Worm (Caenorhabditis elegans) whole organism, young adult: ENCODE measurements around the gene R02E4.1.

Experiments used
- F39B2.1 ChIP-seq: fragments of 200-800 bp; sonication (Bioruptor generic); IDR thresholded peaks from 2 replicates; pipeline ENCODE4 v1.3.6; 2022; ENCODE audit warnings: missing genetic modification reagents, missing genetic modification characterization, missing compliant biosample characterization
- F57C9.4 ChIP-seq: sonication (generic microtip); optimal IDR thresholded peaks from 2 replicates; lab custom pipeline; 2017; ENCODE audit warnings: mild to moderate bottlenecking, missing genetic modification characterization, missing compliant biosample characterization
- T26A5.8 ChIP-seq: sonication (generic microtip); optimal IDR thresholded peaks from 2 replicates; lab custom pipeline; 2016; ENCODE audit warnings: missing genetic modification characterization, missing compliant biosample characterization
- Y53F4B.3 ChIP-seq: fragments of 200-800 bp; sonication (Bioruptor generic); IDR thresholded peaks from 2 replicates; pipeline ENCODE4 v1.3.6; 2022; ENCODE audit warnings: missing genetic modification reagents, missing genetic modification characterization, missing compliant biosample characterization
- Y79H2A.3 ChIP-seq: fragments of 200-800 bp; sonication (Bioruptor generic); conservative IDR thresholded peaks from 2 replicates; pipeline ENCODE4 v1.3.6; 2022; ENCODE audit warnings: missing genetic modification reagents, missing genetic modification characterization, missing compliant biosample characterization
- aptf-2 ChIP-seq: fragments of 200-800 bp; sonication (Bioruptor generic); conservative IDR thresholded peaks from 2 replicates; pipeline ENCODE4 v1.3.6; 2022; ENCODE audit warnings: missing genetic modification reagents, missing genetic modification characterization, missing compliant biosample characterization
- cebp-1 ChIP-seq, 2 experiments: fragments of 200-800 bp in 1 of 2; sonication (Bioruptor generic) in 1 of 2; sonication (generic microtip) in 1 of 2; IDR thresholded peaks in 1 of 2; optimal IDR thresholded peaks in 1 of 2; 2 replicates each; pipeline versions ENCODE4 v1.3.6 to Lab custom; 2017 to 2022; ENCODE audit warnings: missing compliant biosample characterization in 2 of 2, missing genetic modification characterization in 2 of 2, mild to moderate bottlenecking in 1 of 2, missing genetic modification reagents in 1 of 2, moderate library complexity in 1 of 2
- ceh-79 ChIP-seq: sonication (generic microtip); optimal IDR thresholded peaks from 2 replicates; lab custom pipeline; 2017; ENCODE audit warnings: mild to moderate bottlenecking, missing genetic modification characterization, missing compliant biosample characterization
- dox-1 ChIP-seq: fragments of 200-800 bp; sonication (Bioruptor generic); IDR thresholded peaks from 2 replicates; pipeline ENCODE4 v1.3.6; 2022; ENCODE audit warnings: missing genetic modification reagents, missing genetic modification characterization, missing compliant biosample characterization
- egl-18 ChIP-seq: fragments of 200-800 bp; sonication (Bioruptor generic); IDR thresholded peaks from 2 replicates; pipeline ENCODE4 v1.3.6; 2022; ENCODE audit warnings: missing genetic modification reagents, missing genetic modification characterization, missing compliant biosample characterization
- ekl-4 ChIP-seq: fragments of 200-800 bp; sonication (Bioruptor generic); IDR thresholded peaks from 2 replicates; pipeline ENCODE4 v1.3.6; 2022; ENCODE audit warnings: missing genetic modification reagents, missing genetic modification characterization, missing compliant biosample characterization
- fkh-3 ChIP-seq: sonication (generic microtip); optimal IDR thresholded peaks from 2 replicates; lab custom pipeline; 2016; ENCODE audit warnings: mild to moderate bottlenecking, missing genetic modification characterization, missing compliant biosample characterization
- let-526 ChIP-seq: fragments of 200-800 bp; sonication (Bioruptor generic); IDR thresholded peaks from 2 replicates; pipeline ENCODE4 v1.3.6; 2022; ENCODE audit warnings: missing genetic modification reagents, missing genetic modification characterization, missing compliant biosample characterization
- let-607 ChIP-seq, 2 experiments: fragments of 200-800 bp in 1 of 2; sonication (Bioruptor generic) in 1 of 2; sonication (generic microtip) in 1 of 2; optimal IDR thresholded peaks; 2 replicates each; lab custom pipeline; 2016 to 2018; ENCODE audit warnings: mild to moderate bottlenecking in 2 of 2, missing compliant biosample characterization in 2 of 2, missing genetic modification characterization in 2 of 2, moderate library complexity in 2 of 2, missing genotype in 1 of 2
- lin-54 ChIP-seq: fragments of 200-800 bp; sonication (Bioruptor generic); optimal IDR thresholded peaks from 2 replicates; lab custom pipeline; 2018; ENCODE audit warnings: mild to moderate bottlenecking, missing genetic modification characterization, missing compliant biosample characterization
- nhr-179 ChIP-seq: sonication (generic microtip); optimal IDR thresholded peaks from 2 replicates; lab custom pipeline; 2016; ENCODE audit warnings: mild to moderate bottlenecking, missing genetic modification characterization, missing compliant biosample characterization
- nhr-27 ChIP-seq: fragments of 200-800 bp; sonication (Bioruptor generic); optimal IDR thresholded peaks from 2 replicates; lab custom pipeline; 2018; ENCODE audit warnings: mild to moderate bottlenecking, missing genetic modification characterization, moderate library complexity, missing compliant biosample characterization
- pbrm-1 ChIP-seq: fragments of 200-800 bp; sonication (Bioruptor generic); IDR thresholded peaks from 2 replicates; pipeline ENCODE4 v1.3.6; 2022; ENCODE audit warnings: missing genetic modification reagents, missing genetic modification characterization, missing compliant biosample characterization
- rcor-1 ChIP-seq: fragments of 200-800 bp; sonication (Bioruptor generic); IDR thresholded peaks from 2 replicates; pipeline ENCODE4 v1.3.6; 2022; ENCODE audit warnings: missing genetic modification reagents, missing genetic modification characterization, missing compliant biosample characterization
- rec-8 ChIP-seq, 2 experiments: sonication (generic microtip); optimal IDR thresholded peaks; 2 replicates each; lab custom pipeline; 2016; ENCODE audit warnings: mild to moderate bottlenecking in 2 of 2, missing genetic modification characterization in 2 of 2, missing genetic modification reagents in 2 of 2, missing genotype in 2 of 2, missing biosample characterization in 1 of 2, missing compliant biosample characterization in 1 of 2, moderate library complexity in 1 of 2
- snpc-1.1 ChIP-seq: sonication (generic microtip); optimal IDR thresholded peaks from 2 replicates; lab custom pipeline; 2017; ENCODE audit warnings: missing genetic modification characterization, mild to moderate bottlenecking, missing compliant biosample characterization, antibody characterized with exemption, moderate library complexity, missing genotype, missing genetic modification reagents; ENCODE audit not compliant: insufficient read depth
- snpc-4 ChIP-seq, 5 experiments: fragments of 150-350 bp in 1 of 5; sonication (generic microtip) in 4 of 5; optimal IDR thresholded peaks; 2 replicates each; lab custom pipeline; 2014 to 2018; ENCODE audit warnings: missing genetic modification characterization in 5 of 5, missing biosample characterization in 3 of 5, antibody characterized with exemption in 2 of 5, mild to moderate bottlenecking in 2 of 5, missing compliant biosample characterization in 2 of 5, missing genotype in 2 of 5, moderate library complexity in 2 of 5, missing genetic modification reagents in 1 of 5
- tbp1 ChIP-seq: fragments of 200-800 bp; sonication (Bioruptor generic); optimal IDR thresholded peaks from 2 replicates; lab custom pipeline; 2018; ENCODE audit warnings: mild to moderate bottlenecking, missing genetic modification characterization, missing compliant biosample characterization
- tbx-9 ChIP-seq: sonication (generic microtip); optimal IDR thresholded peaks from 2 replicates; lab custom pipeline; 2016; ENCODE audit warnings: borderline replicate concordance, missing genetic modification characterization, inconsistent platforms, missing compliant biosample characterization
- tlf-1 ChIP-seq: fragments of 200-800 bp; sonication (Bioruptor generic); optimal IDR thresholded peaks from 2 replicates; lab custom pipeline; 2018; ENCODE audit warnings: mild to moderate bottlenecking, missing genetic modification characterization, missing compliant biosample characterization
- xnd-1 ChIP-seq: sonication (generic microtip); optimal IDR thresholded peaks from 2 replicates; lab custom pipeline; 2016; ENCODE audit warnings: missing genotype, missing genetic modification reagents, missing genetic modification characterization, missing compliant biosample characterization
- zfh-2 ChIP-seq: fragments of 200-800 bp; sonication (Bioruptor generic); conservative IDR thresholded peaks from 2 replicates; pipeline ENCODE4 v1.3.6; 2022; ENCODE audit warnings: missing genetic modification reagents, missing genetic modification characterization, missing compliant biosample characterization
- zim-3 ChIP-seq: sonication (generic microtip); optimal IDR thresholded peaks from 2 replicates; lab custom pipeline; 2017; ENCODE audit warnings: mild to moderate bottlenecking, missing genetic modification characterization, moderate library complexity, missing compliant biosample characterization

The R02E4.1 gene

DNA sequence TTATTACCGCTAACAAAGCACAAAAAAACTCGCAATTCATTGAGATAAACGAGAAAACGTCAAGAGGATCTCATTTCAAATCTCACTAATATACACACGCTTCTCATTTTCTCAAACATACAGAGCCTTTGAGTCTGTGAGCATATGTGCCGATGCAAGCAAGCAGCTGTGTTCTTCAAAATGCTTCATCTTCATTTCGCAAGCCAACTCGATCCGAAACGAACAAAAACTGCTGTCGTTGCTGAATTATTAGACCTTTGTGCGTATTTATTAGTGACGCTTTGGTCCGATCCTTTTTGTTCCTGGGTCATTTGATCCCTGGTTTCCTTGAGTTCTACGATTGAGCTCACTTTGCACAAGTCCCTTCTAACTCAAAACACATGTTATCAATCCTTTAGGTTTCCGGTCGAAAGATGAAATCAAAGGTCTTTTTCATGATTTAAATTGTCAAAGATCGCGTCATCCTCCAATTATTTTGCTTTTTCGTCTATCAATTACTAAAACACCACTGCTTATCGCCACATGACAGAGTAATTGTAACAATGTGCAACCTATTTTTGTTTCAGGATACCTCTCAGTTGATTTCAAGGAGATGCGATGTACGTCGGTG is 2.7 kb upstream of the R02E4.1 start, which contains the start of gene R02E4.2:
TSS of gene R02E4.2 (plus strand) at position 560 of the 610 bp plus-strand sequence.
- TF ChIP-seq ekl-4 (GFP tag; lab: Robert Waterston, UW) (0 out of 2 replicates have a peak, but pooled peaks have one; percentile 26), zim-3 (tag; lab: Kevin White, UChicago) (no peak)
- TF ChIP-seq, all 124 proteins: peak for 1

DNA sequence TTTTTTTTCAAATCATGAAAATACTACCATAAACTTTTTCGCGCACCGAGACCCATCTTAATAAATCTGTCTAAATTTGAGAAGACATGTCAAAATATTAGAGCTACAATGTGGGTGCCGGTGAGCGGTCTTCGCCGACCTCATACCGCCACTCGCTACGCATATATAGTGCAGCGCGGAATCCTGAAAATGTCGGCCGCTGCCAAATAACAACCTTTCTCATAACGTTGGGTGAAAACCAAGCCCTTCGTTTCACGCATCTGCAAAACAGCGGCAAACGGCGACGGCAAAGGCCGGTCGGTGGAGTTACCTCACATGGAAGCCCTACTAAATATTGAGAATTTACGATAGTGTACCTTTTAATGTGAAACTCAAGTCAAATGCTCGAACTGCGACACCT is 1.3 kb downstream of the R02E4.1 start:
- no peak for TF ChIP-seq cebp-1 (GFP tag; IDR thresholded peaks at IDR 0.05; lab: Robert Waterston, UW)
- TF ChIP-seq cebp-1 (tag; optimal IDR thresholded peaks at IDR 0.05; lab: Kevin White, UChicago): no peak
- peak; percentile 70 for TF ChIP-seq snpc-1.1 (tag; lab: Kevin White, UChicago)
- TF ChIP-seq zfh-2 (GFP tag; lab: Robert Waterston, UW): 0 out of 2 replicates have a peak, but pooled peaks have one; percentile 10
- no peak for TF ChIP-seq F57C9.4 (tag; lab: Kevin White, UChicago)
- TF ChIP-seq snpc-4 (GFP tag; optimal IDR thresholded peaks at IDR 0.05; lab: Kevin White, UChicago): no peak
- TF ChIP-seq snpc-4 (tag; optimal IDR thresholded peaks at IDR 0.05; lab: Kevin White, UChicago): peak; percentile 36 to 92 (median 76)

DNA sequence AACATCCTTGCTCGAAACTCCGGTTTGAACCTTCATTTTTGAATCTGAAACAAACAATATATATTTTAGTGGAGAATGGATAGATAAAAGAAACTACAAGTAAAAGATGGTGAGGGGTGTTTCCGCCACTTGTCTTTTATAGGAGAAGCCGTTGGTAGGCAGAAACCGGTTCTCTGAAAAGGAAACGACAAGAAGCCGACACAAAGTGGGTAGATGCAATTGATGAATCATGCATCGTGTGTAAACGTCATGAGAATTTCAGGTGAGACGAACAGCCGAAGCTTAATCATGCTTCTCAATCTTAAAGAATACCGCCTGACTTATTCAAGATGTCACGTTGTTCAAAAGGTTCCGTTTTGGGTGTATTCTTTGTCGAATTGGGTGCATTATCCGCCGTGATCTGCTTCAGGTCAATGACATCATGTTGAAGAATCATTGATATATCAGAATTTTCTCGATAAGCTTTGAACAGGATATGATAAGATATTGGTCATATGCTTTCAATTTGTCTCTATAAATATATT is 2.2 kb downstream of the R02E4.1 start, which contains the start of gene R02E4.3:
TSS of gene R02E4.3 (minus strand) at position 51 of the 524 bp plus-strand sequence.
- no peak for TF ChIP-seq zfh-2 (GFP tag; lab: Robert Waterston, UW)
- TF ChIP-seq xnd-1: no peak
- no peak for TF ChIP-seq lin-54
- no peak for TF ChIP-seq T26A5.8 (tag; lab: Kevin White, UChicago)
- no peak for TF ChIP-seq dox-1 (GFP tag; lab: Robert Waterston, UW)
- TF ChIP-seq rec-8 (tag; optimal IDR thresholded peaks at IDR 0.05; lab: Kevin White, UChicago): no peak

- no peak for TF ChIP-seq tlf-1 (GFP tag; lab: Kevin White, UChicago)
- no peak for TF ChIP-seq nhr-27 (tag; lab: Kevin White, UChicago)
- no peak for TF ChIP-seq egl-18 (GFP tag; lab: Robert Waterston, UW)
- TF ChIP-seq lin-54: no peak
- TF ChIP-seq F39B2.1 (GFP tag; lab: Robert Waterston, UW): no peak
- no peak for TF ChIP-seq Y53F4B.3 (GFP tag; lab: Robert Waterston, UW)
- TF ChIP-seq Y79H2A.3 (GFP tag; lab: Robert Waterston, UW): no peak
- TF ChIP-seq let-607 (tag; optimal IDR thresholded peaks at IDR 0.05; lab: Kevin White, UChicago): no peak
- TF ChIP-seq ceh-79 (tag; lab: Kevin White, UChicago): no peak
- TF ChIP-seq aptf-2 (GFP tag; lab: Robert Waterston, UW): no peak
- TF ChIP-seq tbx-9 (tag; lab: Kevin White, UChicago): no peak
- TF ChIP-seq nhr-179 (tag; lab: Kevin White, UChicago): no peak
- no peak for TF ChIP-seq rcor-1 (GFP tag; lab: Robert Waterston, UW)
- no peak for TF ChIP-seq tbp1 (GFP tag; lab: Kevin White, UChicago)
- TF ChIP-seq let-526: no peak
- no peak for TF ChIP-seq pbrm-1 (GFP tag; lab: Robert Waterston, UW)
- TF ChIP-seq fkh-3 (tag; lab: Kevin White, UChicago): no peak
- TF ChIP-seq zim-3 (tag; lab: Kevin White, UChicago): no peak
These were observed 3.1 kb downstream of the R02E4.1 start for ce11 chrX:4101213-4101612.
